Fruit fly (Drosophila melanogaster) whole organism, adult: ENCODE data around the gene Rpn12.

ENCODE experiments used
- CG11617 ChIP-seq: fragments of 200-800 bp; sonication (Bioruptor generic); optimal IDR thresholded peaks from 2 replicates; lab custom pipeline; 2017; ENCODE audit warnings: mild to moderate bottlenecking, missing biosample characterization, missing genetic modification reagents, missing genetic modification characterization
- CG12768 ChIP-seq: fragments of 200-800 bp; sonication (Bioruptor generic); optimal IDR thresholded peaks from 2 replicates; lab custom pipeline; 2017; ENCODE audit warnings: missing biosample characterization, missing genetic modification characterization, mild to moderate bottlenecking, moderate library complexity, missing genetic modification reagents
- CG14711 ChIP-seq: fragments of 200-800 bp; sonication (Bioruptor generic); optimal IDR thresholded peaks from 2 replicates; lab custom pipeline; 2018; ENCODE audit warnings: missing biosample characterization, mild to moderate bottlenecking, missing genetic modification characterization, moderate library complexity
- CG1620 ChIP-seq: fragments of 200-800 bp; sonication (Bioruptor generic); optimal IDR thresholded peaks from 2 replicates; lab custom pipeline; 2016; ENCODE audit warnings: missing biosample characterization, missing genetic modification characterization
- CG33017 ChIP-seq: fragments of 200-800 bp; sonication (Bioruptor generic); optimal IDR thresholded peaks from 2 replicates; lab custom pipeline; 2018; ENCODE audit warnings: missing biosample characterization, mild to moderate bottlenecking, missing genetic modification characterization, moderate library complexity
- CG5204 ChIP-seq: fragments of 200-800 bp; sonication (Bioruptor generic); optimal IDR thresholded peaks from 2 replicates; lab custom pipeline; 2016; ENCODE audit warnings: missing biosample characterization, missing genetic modification characterization
- CG7045 ChIP-seq: fragments of 200-800 bp; sonication (Bioruptor generic); optimal IDR thresholded peaks from 2 replicates; lab custom pipeline; 2017; ENCODE audit warnings: missing biosample characterization, mild to moderate bottlenecking, missing genetic modification characterization
- CG7101 ChIP-seq: fragments of 200-800 bp; sonication (Bioruptor generic); optimal IDR thresholded peaks from 2 replicates; lab custom pipeline; 2018; ENCODE audit warnings: missing biosample characterization, mild to moderate bottlenecking, missing genetic modification characterization, moderate library complexity
- Clk ChIP-seq: fragments of 200-800 bp; sonication (Bioruptor generic); optimal IDR thresholded peaks from 2 replicates; lab custom pipeline; 2017; ENCODE audit warnings: missing biosample characterization, missing genetic modification characterization
- Crg-1 ChIP-seq: fragments of 200-800 bp; sonication (Bioruptor generic); optimal IDR thresholded peaks from 2 replicates; lab custom pipeline; 2016; ENCODE audit warnings: missing biosample characterization, missing genetic modification characterization
- Hr96 ChIP-seq: fragments of 200-800 bp; sonication (Bioruptor generic); optimal IDR thresholded peaks from 2 replicates; lab custom pipeline; 2016; ENCODE audit warnings: missing biosample characterization, missing genetic modification characterization
- Mnt ChIP-seq: fragments of 200-800 bp; sonication (Bioruptor generic); optimal IDR thresholded peaks from 2 replicates; lab custom pipeline; 2016; ENCODE audit warnings: missing biosample characterization, mild to moderate bottlenecking, missing genetic modification characterization
- bab1 ChIP-seq: fragments of 200-800 bp; sonication (Bioruptor generic); optimal IDR thresholded peaks from 3 replicates; lab custom pipeline; 2019; ENCODE audit warnings: missing biosample characterization, mild to moderate bottlenecking, missing genetic modification characterization, moderate library complexity
- cic ChIP-seq: fragments of 200-800 bp; sonication (Bioruptor generic); optimal IDR thresholded peaks from 2 replicates; lab custom pipeline; 2017; ENCODE audit warnings: missing biosample characterization, mild to moderate bottlenecking, missing genetic modification characterization, moderate library complexity
- cnc ChIP-seq, 2 experiments: fragments of >200 bp; optimal IDR thresholded peaks; 2 replicates each; lab custom pipeline; 2017
- kay ChIP-seq: fragments of 200-800 bp; sonication (Bioruptor generic); peaks from one replicate; lab custom pipeline; 2016; ENCODE audit warnings: missing biosample characterization, missing genetic modification characterization, borderline replicate concordance
- ovo ChIP-seq: fragments of 200-800 bp; sonication (Bioruptor generic); optimal IDR thresholded peaks from 2 replicates; lab custom pipeline; 2016; ENCODE audit warnings: missing biosample characterization, missing genetic modification characterization
- pad ChIP-seq: fragments of 200-800 bp; sonication (Bioruptor generic); optimal IDR thresholded peaks from 3 replicates; lab custom pipeline; 2017; ENCODE audit warnings: missing biosample characterization, missing genetic modification characterization, mild to moderate bottlenecking, moderate library complexity, missing genetic modification reagents
- tj ChIP-seq: fragments of 200-800 bp; sonication (Bioruptor generic); optimal IDR thresholded peaks from 3 replicates; lab custom pipeline; 2017; ENCODE audit warnings: missing biosample characterization, mild to moderate bottlenecking, missing genetic modification characterization, moderate library complexity
- toe ChIP-seq: fragments of 200-800 bp; sonication (Bioruptor generic); optimal IDR thresholded peaks from 2 replicates; lab custom pipeline; 2016; ENCODE audit warnings: missing biosample characterization, missing genetic modification characterization

The Rpn12 gene

dm6 chr3L:16556523-16556922, 26.3 kb upstream of the Rpn12 start, which contains the start of gene CG4229:
Gene CG4229, plus strand, starts transcription at chr3L:16556823.
- no peak for TF ChIP-seq kay (GFP tag; lab: Kevin White, UChicago)
- no peak for TF ChIP-seq Hr96
- no peak for TF ChIP-seq CG11617
- TF ChIP-seq tj (GFP tag; lab: Kevin White, UChicago), result no peak
- TF ChIP-seq toe (GFP tag; lab: Kevin White, UChicago), result no peak
- no peak for TF ChIP-seq cnc (optimal IDR thresholded peaks at IDR 0.05; lab: Kevin White, UChicago)
- TF ChIP-seq CG14711 (tag; lab: Kevin White, UChicago), result no peak
- no peak for TF ChIP-seq CG7101 (tag; lab: Kevin White, UChicago)
- TF ChIP-seq ovo (GFP tag; lab: Kevin White, UChicago), result no peak
- TF ChIP-seq CG5204 (GFP tag; lab: Kevin White, UChicago), result no peak
- TF ChIP-seq CG7045, result no peak
- no peak for TF ChIP-seq pad (GFP tag; lab: Kevin White, UChicago)
- no peak for TF ChIP-seq CG12768 (GFP tag; lab: Kevin White, UChicago)
- TF ChIP-seq Mnt (GFP tag; lab: Kevin White, UChicago), result no peak
- TF ChIP-seq cic (GFP tag; lab: Kevin White, UChicago), result no peak
- TF ChIP-seq Crg-1 (GFP tag; lab: Kevin White, UChicago), result no peak
- TF ChIP-seq bab1 (GFP tag; lab: Kevin White, UChicago), result no peak
- TF ChIP-seq CG33017 (tag; lab: Kevin White, UChicago), result no peak
- TF ChIP-seq CG1620 (GFP tag; lab: Kevin White, UChicago), result no peak

- TF ChIP-seq Clk (GFP tag; lab: Kevin White, UChicago) (no peak), CG12768 (GFP tag; lab: Kevin White, UChicago) (no peak), ovo (GFP tag; lab: Kevin White, UChicago) (no peak), tj (GFP tag; lab: Kevin White, UChicago) (no peak), CG33017 (tag; lab: Kevin White, UChicago) (no peak), cnc (optimal IDR thresholded peaks at IDR 0.05; lab: Kevin White, UChicago) (no peak), CG7045 (no peak), pad (GFP tag; lab: Kevin White, UChicago) (no peak), toe (GFP tag; lab: Kevin White, UChicago) (no peak), CG14711 (tag; lab: Kevin White, UChicago) (no peak)
Measured at dm6 chr3L:16563361-16563760, 19.5 kb upstream of the Rpn12 start.

dm6 chr3L:16566093-16566492, 16.7 kb upstream of the Rpn12 start:
- TF ChIP-seq bab1 (GFP tag; lab: Kevin White, UChicago), result no peak
- no peak for TF ChIP-seq CG12768 (GFP tag; lab: Kevin White, UChicago)
- TF ChIP-seq cnc (optimal IDR thresholded peaks at IDR 0.05; lab: Kevin White, UChicago), result no peak
- TF ChIP-seq ovo (GFP tag; lab: Kevin White, UChicago), result no peak
- no peak for TF ChIP-seq kay (GFP tag; lab: Kevin White, UChicago)
- no peak for TF ChIP-seq CG7101 (tag; lab: Kevin White, UChicago)
- TF ChIP-seq CG1620 (GFP tag; lab: Kevin White, UChicago), result no peak
- no peak for TF ChIP-seq Clk (GFP tag; lab: Kevin White, UChicago)
- TF ChIP-seq pad (GFP tag; lab: Kevin White, UChicago), result no peak

- no peak for TF ChIP-seq CG11617
- no peak for TF ChIP-seq ovo (GFP tag; lab: Kevin White, UChicago)
- no peak for TF ChIP-seq toe (GFP tag; lab: Kevin White, UChicago)
- no peak for TF ChIP-seq bab1 (GFP tag; lab: Kevin White, UChicago)
- no peak for TF ChIP-seq pad (GFP tag; lab: Kevin White, UChicago)
- no peak for TF ChIP-seq CG33017 (tag; lab: Kevin White, UChicago)
- TF ChIP-seq kay (GFP tag; lab: Kevin White, UChicago), result no peak
- no peak for TF ChIP-seq Hr96
- no peak for TF ChIP-seq CG7045
- no peak for TF ChIP-seq CG12768 (GFP tag; lab: Kevin White, UChicago)
- no peak for TF ChIP-seq cic (GFP tag; lab: Kevin White, UChicago)
- no peak for TF ChIP-seq CG14711 (tag; lab: Kevin White, UChicago)
- no peak for TF ChIP-seq CG7101 (tag; lab: Kevin White, UChicago)
- no peak for TF ChIP-seq Clk (GFP tag; lab: Kevin White, UChicago)
- no peak for TF ChIP-seq CG5204 (GFP tag; lab: Kevin White, UChicago)
- no peak for TF ChIP-seq Mnt (GFP tag; lab: Kevin White, UChicago)
- TF ChIP-seq cnc (optimal IDR thresholded peaks at IDR 0.05; lab: Kevin White, UChicago), result no peak
Measured at dm6 chr3L:16566700-16567221, 16.1 kb upstream of the Rpn12 start, which contains the start of gene UQCR-6.4L. Gene UQCR-6.4L, plus strand, starts transcription at chr3L:16566750.

dm6 chr3L:16567495-16567894, 15.3 kb upstream of the Rpn12 start:
- TF ChIP-seq pad (GFP tag; lab: Kevin White, UChicago), result no peak
- TF ChIP-seq Mnt (GFP tag; lab: Kevin White, UChicago), result no peak
- TF ChIP-seq CG7045, result no peak
- TF ChIP-seq CG7101 (tag; lab: Kevin White, UChicago), result no peak
- TF ChIP-seq cnc (optimal IDR thresholded peaks at IDR 0.05; lab: Kevin White, UChicago), result no peak
- TF ChIP-seq Hr96, result no peak
- TF ChIP-seq ovo (GFP tag; lab: Kevin White, UChicago), result no peak
- TF ChIP-seq CG1620 (GFP tag; lab: Kevin White, UChicago), result no peak
- no peak for TF ChIP-seq CG11617
- TF ChIP-seq CG5204 (GFP tag; lab: Kevin White, UChicago), result no peak
- no peak for TF ChIP-seq CG12768 (GFP tag; lab: Kevin White, UChicago)
- no peak for TF ChIP-seq cic (GFP tag; lab: Kevin White, UChicago)
- TF ChIP-seq toe (GFP tag; lab: Kevin White, UChicago), result no peak

dm6 chr3L:16569456-16569855, 13.4 kb upstream of the Rpn12 start:
- no peak for TF ChIP-seq CG11617
- TF ChIP-seq bab1 (GFP tag; lab: Kevin White, UChicago), result no peak
- TF ChIP-seq ovo (GFP tag; lab: Kevin White, UChicago), result no peak
- TF ChIP-seq Hr96, result no peak
- no peak for TF ChIP-seq CG33017 (tag; lab: Kevin White, UChicago)
- no peak for TF ChIP-seq Clk (GFP tag; lab: Kevin White, UChicago)
- no peak for TF ChIP-seq CG12768 (GFP tag; lab: Kevin White, UChicago)
- no peak for TF ChIP-seq CG14711 (tag; lab: Kevin White, UChicago)
- TF ChIP-seq pad (GFP tag; lab: Kevin White, UChicago), result no peak
- TF ChIP-seq kay (GFP tag; lab: Kevin White, UChicago), result no peak
- TF ChIP-seq CG5204 (GFP tag; lab: Kevin White, UChicago), result no peak
- TF ChIP-seq CG1620 (GFP tag; lab: Kevin White, UChicago), result no peak
- TF ChIP-seq cic (GFP tag; lab: Kevin White, UChicago), result no peak
- no peak for TF ChIP-seq toe (GFP tag; lab: Kevin White, UChicago)
- TF ChIP-seq CG7045, result no peak
- no peak for TF ChIP-seq cnc (optimal IDR thresholded peaks at IDR 0.05; lab: Kevin White, UChicago)
- no peak for TF ChIP-seq tj (GFP tag; lab: Kevin White, UChicago)
- no peak for TF ChIP-seq Mnt (GFP tag; lab: Kevin White, UChicago)
- TF ChIP-seq Crg-1 (GFP tag; lab: Kevin White, UChicago), result no peak
